Worm (Caenorhabditis elegans): ENCODE data around the gene sucl-2.

sucl-2 gene

ce11 chrIII:919322-919721 is 18.1 kb upstream of the sucl-2 start, which contains the start of gene F23H11.7:
Gene F23H11.7 (minus strand): TSS chrIII:919422.
- TF ChIP-seq aha-1 (tag) (peak; percentile 2), hlh-30 (tag; optimal IDR thresholded peaks at IDR 0.05; ENCODE audit: insufficient read depth) (no peak)

ce11 chrIII:916897-917296 is 15.7 kb upstream of the sucl-2 start, which contains the start of gene idpp-13:
Gene idpp-13 (minus strand): TSS chrIII:916997.
- TF ChIP-seq mdt-29 (GFP tag; IDR thresholded peaks at IDR 0.05) (no peak), attf-4 (tag; optimal IDR thresholded peaks at IDR 0.05) (no peak), mxl-2 (GFP tag; conservative IDR thresholded peaks at IDR 0.05) (no peak), pha-4 (GFP tag; IDR thresholded peaks at IDR 0.05) (no peak), pha-4 (tag; optimal IDR thresholded peaks at IDR 0.05) (no peak), nhr-237 (tag; optimal IDR thresholded peaks at IDR 0.05) (no peak), pqm-1 (tag; optimal IDR thresholded peaks at IDR 0.05) (no peak), R02D3.7 (tag; optimal IDR thresholded peaks at IDR 0.05) (no peak), spr-3 (GFP tag; optimal IDR thresholded peaks at IDR 0.05) (no peak), ztf-11 (tag; optimal IDR thresholded peaks at IDR 0.05) (no peak), ces-1 (GFP tag; optimal IDR thresholded peaks at IDR 0.05) (no peak), unc-130 (GFP tag; optimal IDR thresholded peaks at IDR 0.05) (no peak), nhr-76 (tag; optimal IDR thresholded peaks at IDR 0.05) (no peak), ceh-32 (tag; optimal IDR thresholded peaks at IDR 0.05; ENCODE audit: poor library complexity) (no peak), nhr-6 (tag; optimal IDR thresholded peaks at IDR 0.05) (no peak), Y75B8A.6 (GFP tag; IDR thresholded peaks at IDR 0.05) (no peak), madf-9 (GFP tag; conservative IDR thresholded peaks at IDR 0.05) (no peak), skn-1 (tag; optimal IDR thresholded peaks at IDR 0.05) (no peak), daf-8 (GFP tag; IDR thresholded peaks at IDR 0.05) (no peak), spr-1 (tag; optimal IDR thresholded peaks at IDR 0.05) (no peak), Y48G9A.11 (GFP tag; IDR thresholded peaks at IDR 0.05) (no peak)

- TF ChIP-seq dpl-1 (GFP tag; optimal IDR thresholded peaks at IDR 0.05) (peak; percentile 5), lin-29 (GFP tag; IDR thresholded peaks at IDR 0.05) (no peak), mes-2 (tag; optimal IDR thresholded peaks at IDR 0.05; ENCODE audit: poor library complexity, severe bottlenecking) (peak; percentile 60), D1046.2 (GFP tag; IDR thresholded peaks at IDR 0.05) (no peak), ZK546.5 (tag; optimal IDR thresholded peaks at IDR 0.05) (no peak), pha-4 (GFP tag; IDR thresholded peaks at IDR 0.05) (no peak), pha-4 (tag; optimal IDR thresholded peaks at IDR 0.05) (peak; percentile 43), T20F7.1 (GFP tag; optimal IDR thresholded peaks at IDR 0.05) (peak; percentile 95), unc-39 (tag; optimal IDR thresholded peaks at IDR 0.05) (no peak), nhr-6 (tag; optimal IDR thresholded peaks at IDR 0.05) (peak; percentile 41), hmg-1.1 (GFP tag; IDR thresholded peaks at IDR 0.05) (no peak), ceh-20 (GFP tag; IDR thresholded peaks at IDR 0.05) (no peak), ama-1 (optimal IDR thresholded peaks at IDR 0.05) (peak; percentile 24), hlh-30 (tag; optimal IDR thresholded peaks at IDR 0.05; ENCODE audit: insufficient read depth) (peak; percentile 1), Y75B8A.6 (GFP tag; IDR thresholded peaks at IDR 0.05) (no peak)
These were observed 9.5 kb upstream of the sucl-2 start, which contains the start of the genes F23H11.5 and bra-2 for ce11 chrIII:910540-911311. Gene F23H11.5 (minus strand): TSS chrIII:910590. Gene bra-2 (plus strand): TSS chrIII:911261.

ce11 chrIII:909540-909939 is 8.3 kb upstream of the sucl-2 start, which contains the start of gene crls-1:
Gene crls-1 (minus strand): TSS chrIII:909902.
- TF ChIP-seq daf-16 (GFP tag; optimal IDR thresholded peaks at IDR 0.05) (no peak), daf-16 (tag; optimal IDR thresholded peaks at IDR 0.05) (peak; percentile 13), tra-1 (GFP tag; IDR thresholded peaks at IDR 0.05) (0 out of 2 replicates have a peak, but pooled peaks have one; percentile 39), pqm-1 (tag; optimal IDR thresholded peaks at IDR 0.05) (no peak), lin-38 (GFP tag; IDR thresholded peaks at IDR 0.05) (peak; percentile 30; the same call in 1 of the 2 replicates), T20F7.1 (GFP tag; optimal IDR thresholded peaks at IDR 0.05) (peak; percentile 20), ama-1 (optimal IDR thresholded peaks at IDR 0.05) (peak; percentile 81), lin-1 (GFP tag; IDR thresholded peaks at IDR 0.05) (no peak), dmd-6 (GFP tag; IDR thresholded peaks at IDR 0.05) (0 out of 2 replicates have a peak, but pooled peaks have one; percentile 9), Y48G9A.11 (GFP tag; IDR thresholded peaks at IDR 0.05) (0 out of 2 replicates have a peak, but pooled peaks have one; percentile 44), mxl-3 (GFP tag; optimal IDR thresholded peaks at IDR 0.05) (no peak), arid-1 (GFP tag; conservative IDR thresholded peaks at IDR 0.05) (0 out of 2 replicates have a peak, but pooled peaks have one; percentile 6)

Measured in whole organism, L4 larva.